Fruit fly (Drosophila melanogaster) S2 (cell line): ENCODE results near the gene CG42353.

Experiments used
- CG8478 ChIP-seq: fragments of >200 bp; optimal IDR thresholded peaks from 2 replicates; lab custom pipeline; 2018
- CTCF ChIP-seq, 2 experiments: fragments of >200 bp; optimal IDR thresholded peaks; 2 replicates each; lab custom pipeline; 2018

CG42353 gene

dm6 chrX:16072658-16073374, 31.9 kb downstream of the CG42353 start:
- TF ChIP-seq CTCF (optimal IDR thresholded peaks at IDR 0.05; lab: Kevin White, UChicago) (no peak), CG8478 (lab: Kevin White, UChicago) (no peak)

- TF ChIP-seq CG8478 (lab: Kevin White, UChicago) (no peak), CTCF (optimal IDR thresholded peaks at IDR 0.05; lab: Kevin White, UChicago) (no peak)
Observed at dm6 chrX:16072193-16072592, 32.6 kb downstream of the CG42353 start.

- TF ChIP-seq CG8478 (lab: Kevin White, UChicago): no peak
- TF ChIP-seq CTCF (optimal IDR thresholded peaks at IDR 0.05; lab: Kevin White, UChicago): no peak
Observed at dm6 chrX:16063414-16063938, 41.3 kb downstream of the CG42353 start, which contains the start of gene dpr18. TSS of gene dpr18 (plus strand) at chrX:16063738.

- TF ChIP-seq CG8478 (lab: Kevin White, UChicago): no peak
- TF ChIP-seq CTCF (optimal IDR thresholded peaks at IDR 0.05; lab: Kevin White, UChicago): peak; percentile 33 to 35
Observed at dm6 chrX:16062720-16063413, 41.9 kb downstream of the CG42353 start, which contains the start of gene CG12395. TSS of gene CG12395 (minus strand) at chrX:16062898.
